Fruit fly (Drosophila melanogaster): ENCODE results near the gene Rox8.
A peak's percentile ranks its signal among the peaks of the same experiment; 100 is the strongest.

Gene Rox8

DNA sequence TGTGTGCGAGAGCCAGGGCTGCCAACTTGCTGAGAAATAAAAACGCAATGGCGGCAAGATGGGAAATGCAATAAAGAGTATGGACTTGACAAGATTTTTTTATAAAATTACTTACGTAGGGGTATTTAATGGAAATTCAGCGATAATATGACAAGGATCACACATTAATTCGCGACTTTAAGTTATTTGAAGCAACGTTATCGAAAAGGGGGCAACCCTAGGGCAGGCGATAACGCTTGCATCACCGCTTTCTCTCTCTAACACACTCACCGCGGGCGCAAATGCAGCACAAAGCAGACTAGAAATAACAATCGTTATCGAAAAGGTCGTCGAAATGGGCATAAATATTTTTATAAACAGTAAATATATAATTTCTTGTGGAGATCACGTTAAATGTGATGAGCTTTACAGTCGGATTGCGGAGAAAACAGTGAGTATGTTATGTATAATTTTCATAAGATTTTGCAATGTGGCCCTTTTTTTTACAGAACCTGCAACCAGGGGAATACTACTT lies at the start of gene Rox8:
TSS of gene Rox8 (minus strand) at position 268 of the 514 bp plus-strand sequence.
- peak; percentile 53 for TF ChIP-seq CG17801 (GFP tag; optimal IDR thresholded peaks at IDR 0.05; ENCODE audit: partially characterized antibody)

DNA sequence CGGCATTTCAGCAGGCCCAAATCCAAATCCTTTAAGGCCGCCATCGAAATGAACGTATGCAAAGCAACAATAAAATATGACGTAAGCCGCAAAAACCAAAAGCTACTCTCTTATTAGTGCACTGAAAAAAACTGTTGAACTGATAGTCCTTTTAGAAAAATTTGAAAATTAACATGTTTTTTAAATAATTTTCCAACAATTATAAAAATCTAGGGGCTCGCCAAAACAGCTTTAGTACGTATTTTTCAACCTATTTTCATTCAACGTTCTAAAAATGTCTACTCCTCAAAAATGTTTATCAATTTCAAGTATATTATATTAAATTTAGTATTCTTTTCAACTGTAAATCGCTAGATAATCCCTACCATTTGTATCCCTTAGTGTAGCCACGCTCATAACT lies 45.4 kb upstream of the Rox8 start:
- no peak for TF ChIP-seq CG17801 (GFP tag; optimal IDR thresholded peaks at IDR 0.05; ENCODE audit: partially characterized antibody)

DNA sequence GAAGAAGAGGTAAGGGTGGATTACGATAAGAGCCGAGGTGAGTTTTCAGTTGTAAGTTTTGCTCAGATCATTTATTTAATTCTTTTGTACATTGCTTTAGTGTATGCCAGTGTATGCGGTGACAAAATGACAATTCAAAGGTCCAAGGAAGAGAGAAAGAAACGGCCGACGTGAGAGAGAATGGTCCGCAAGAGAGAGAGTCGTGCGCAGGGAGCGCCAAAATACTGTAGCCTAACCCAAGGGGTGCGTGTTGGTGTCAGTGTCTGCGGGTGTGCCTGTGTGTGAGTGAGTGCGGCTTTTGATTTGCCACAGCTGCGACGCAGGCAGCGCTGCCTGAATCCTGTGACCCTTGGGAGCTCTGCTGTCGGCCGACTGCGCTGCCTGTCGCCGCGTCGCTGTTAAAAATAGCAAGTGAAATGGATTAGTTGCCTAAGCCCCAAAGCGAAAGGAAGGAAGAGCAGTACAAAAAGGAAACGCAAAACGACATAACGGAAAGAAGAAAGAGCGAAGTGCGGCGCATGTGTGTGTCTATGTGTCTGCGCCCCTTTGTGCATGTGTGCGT lies 44.6 kb upstream of the Rox8 start:
- no peak for TF ChIP-seq CG17801 (GFP tag; optimal IDR thresholded peaks at IDR 0.05; ENCODE audit: partially characterized antibody)

DNA sequence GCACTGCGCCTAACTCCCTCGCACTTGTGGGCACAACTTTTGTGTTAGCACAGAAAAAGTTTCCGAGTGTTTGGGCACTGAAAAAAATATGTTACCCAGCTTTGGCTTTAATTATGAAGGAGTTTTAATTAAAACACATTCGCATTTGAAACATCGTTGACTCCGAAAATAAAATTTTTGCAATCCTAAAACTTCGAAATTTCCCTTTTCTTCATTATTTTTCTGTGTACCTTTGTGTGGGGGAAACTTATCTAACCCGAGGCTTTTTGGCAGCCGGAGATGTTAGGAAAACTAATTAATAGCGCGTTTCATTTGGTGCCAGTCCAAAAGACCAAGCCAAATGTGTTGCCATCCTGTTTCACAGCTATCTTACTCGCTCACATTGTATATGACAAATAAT lies 43.6 kb upstream of the Rox8 start:
- no peak for TF ChIP-seq CG17801 (GFP tag; optimal IDR thresholded peaks at IDR 0.05; ENCODE audit: partially characterized antibody)

DNA sequence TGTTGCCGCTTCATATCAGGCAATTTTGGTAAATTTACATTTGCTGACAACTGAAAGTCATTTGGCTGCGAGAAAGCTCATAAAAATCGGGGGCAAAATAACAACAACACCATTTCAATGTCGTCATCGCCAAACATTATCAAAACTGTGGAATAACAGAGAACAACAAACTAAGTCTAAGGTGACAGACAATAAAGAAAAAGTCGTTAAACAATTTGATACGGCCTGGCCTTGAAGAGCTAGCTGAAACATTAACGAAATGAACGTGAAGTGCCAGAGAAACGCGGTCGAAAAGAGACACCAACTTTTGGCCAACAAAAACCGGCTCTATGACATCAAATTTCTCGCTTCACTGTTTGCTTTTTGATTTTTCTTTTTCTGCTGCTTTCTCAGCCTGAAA lies 42.1 kb upstream of the Rox8 start:
- no peak for TF ChIP-seq CG17801 (GFP tag; optimal IDR thresholded peaks at IDR 0.05; ENCODE audit: partially characterized antibody)

DNA sequence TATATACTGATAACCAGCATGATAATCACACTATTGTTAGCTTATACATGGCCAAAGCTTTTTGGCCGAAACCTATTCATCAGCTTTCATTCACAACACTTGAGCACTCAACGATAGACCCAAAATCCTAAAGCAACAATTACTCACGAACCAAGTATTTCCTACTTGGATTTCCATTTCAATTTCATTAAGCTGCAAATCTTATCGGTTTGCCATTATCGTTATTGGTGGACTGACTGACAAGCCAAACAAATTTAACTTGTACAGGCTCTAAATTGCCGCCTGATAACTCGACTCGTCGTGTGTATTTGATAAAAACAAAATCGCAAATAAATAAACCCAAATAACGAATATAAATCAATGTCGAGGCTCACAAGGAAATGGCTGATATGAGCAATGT lies 36.9 kb upstream of the Rox8 start:
- TF ChIP-seq CG17801 (GFP tag; optimal IDR thresholded peaks at IDR 0.05; ENCODE audit: partially characterized antibody), result no peak

DNA sequence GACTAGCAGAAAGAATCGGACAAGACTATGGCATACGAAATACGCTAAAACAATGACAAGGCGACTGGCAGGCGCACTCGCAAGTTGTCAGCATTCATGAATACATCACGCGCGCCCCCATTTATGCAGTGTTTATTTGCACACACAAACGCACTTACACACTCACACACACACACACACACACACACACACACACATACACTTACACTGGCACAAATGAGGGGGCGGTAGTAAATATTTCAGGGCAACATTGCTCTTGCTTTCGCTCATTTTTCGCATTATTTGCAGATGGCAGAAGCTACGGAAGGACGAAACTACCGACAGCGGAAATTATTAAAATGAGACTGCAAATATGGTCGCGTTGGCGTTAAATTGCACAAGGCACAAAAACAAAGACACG lies 31.5 kb upstream of the Rox8 start:
- no peak for TF ChIP-seq CG17801 (GFP tag; optimal IDR thresholded peaks at IDR 0.05; ENCODE audit: partially characterized antibody)

DNA sequence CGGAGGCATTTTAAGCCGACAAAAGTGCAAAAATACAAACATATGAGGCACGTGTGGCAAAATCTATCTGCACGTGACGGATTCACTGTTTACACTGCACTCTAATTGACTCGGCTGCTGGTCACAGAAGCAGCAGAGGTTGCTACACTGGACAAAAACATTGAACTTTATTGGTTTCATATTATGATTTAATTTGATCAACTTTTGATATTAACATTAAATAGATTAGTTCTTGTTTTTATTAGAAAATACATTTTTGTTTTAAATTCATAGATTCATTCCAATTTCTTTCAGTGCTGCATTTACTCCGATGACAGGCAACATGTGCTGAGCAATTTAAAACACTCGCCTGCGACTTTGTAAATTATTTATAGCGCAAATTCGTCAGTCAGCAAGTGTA lies 31.0 kb upstream of the Rox8 start:
- peak; percentile 60 for TF ChIP-seq CG17801 (GFP tag; optimal IDR thresholded peaks at IDR 0.05; ENCODE audit: partially characterized antibody)

DNA sequence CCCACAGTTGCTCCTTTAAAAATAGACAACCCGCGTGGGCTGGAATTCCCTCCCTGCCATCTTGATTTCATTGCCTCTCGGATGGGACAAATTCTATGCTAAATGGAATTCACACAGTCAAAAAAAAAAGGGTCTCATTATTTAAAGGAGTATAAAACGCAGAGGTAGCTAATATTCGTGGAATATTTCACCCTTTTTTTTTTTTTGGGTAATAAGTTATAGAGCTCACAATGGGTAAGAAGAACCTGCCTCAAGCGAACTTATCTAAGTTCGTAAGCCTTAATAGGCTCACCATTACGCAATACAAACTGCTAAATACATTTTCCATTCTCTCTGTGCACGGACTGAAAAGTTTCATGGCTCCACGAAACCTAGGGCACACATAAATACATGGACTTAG lies 25.6 kb upstream of the Rox8 start:
- TF ChIP-seq CG17801 (GFP tag; optimal IDR thresholded peaks at IDR 0.05; ENCODE audit: partially characterized antibody), result no peak

DNA sequence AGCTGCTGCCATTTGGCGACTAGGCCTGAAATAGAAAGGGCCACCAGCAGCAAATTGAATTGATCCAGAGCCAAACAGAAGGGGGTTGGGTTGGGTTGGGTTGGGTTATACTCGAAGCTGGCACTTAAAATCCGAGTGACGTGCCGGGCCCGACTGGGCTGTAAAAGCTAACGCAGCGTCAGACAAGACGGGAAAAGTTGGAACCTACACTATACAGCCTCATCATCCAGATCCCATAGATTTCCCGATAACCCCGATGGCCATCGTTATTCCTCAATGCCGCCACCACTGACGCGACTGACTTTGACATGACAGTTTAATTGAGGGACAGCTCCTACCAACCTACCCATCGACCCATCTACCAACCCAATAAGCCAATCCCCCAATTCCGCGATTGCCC lies 21.9 kb upstream of the Rox8 start:
- no peak for TF ChIP-seq CG17801 (GFP tag; optimal IDR thresholded peaks at IDR 0.05; ENCODE audit: partially characterized antibody)

DNA sequence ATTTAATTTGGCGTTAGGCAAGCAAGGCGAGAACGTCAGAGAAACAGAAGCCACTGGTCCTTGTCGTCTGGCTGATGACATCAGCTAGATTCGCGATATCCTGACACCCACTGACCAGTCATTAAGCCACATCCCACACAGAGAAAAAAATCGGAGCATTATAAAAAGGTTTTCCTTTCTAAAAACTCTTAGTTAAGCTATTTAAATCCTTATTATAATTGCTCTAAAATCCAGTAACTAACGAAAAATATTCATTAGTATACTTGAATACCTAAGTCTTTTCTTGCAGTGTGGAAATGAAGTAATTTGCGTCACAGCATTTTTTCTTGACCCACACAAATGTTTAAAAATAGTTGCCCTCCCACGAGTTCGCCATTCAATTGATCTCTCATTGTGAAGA lies 20.8 kb upstream of the Rox8 start:
- TF ChIP-seq CG17801 (GFP tag; optimal IDR thresholded peaks at IDR 0.05; ENCODE audit: partially characterized antibody), result no peak

DNA sequence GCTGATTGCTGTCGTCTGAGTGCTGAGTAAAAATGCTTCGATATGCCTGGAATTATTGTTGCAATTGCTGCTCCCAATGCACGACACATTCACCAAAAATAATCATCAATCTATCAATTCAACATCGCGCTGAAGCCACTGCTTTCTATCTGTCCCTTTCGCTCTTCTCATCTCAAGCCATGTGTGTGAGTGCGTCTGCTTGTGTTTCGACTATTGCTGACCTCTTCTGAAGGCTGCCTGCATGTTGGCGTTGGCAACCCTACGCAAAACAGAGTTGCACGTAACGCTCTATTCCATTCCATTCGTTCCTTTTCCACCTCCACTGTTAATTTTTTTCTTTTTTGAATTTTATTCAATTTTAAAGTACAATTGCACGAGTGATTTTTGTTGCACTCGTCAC lies 17.7 kb upstream of the Rox8 start:
- no peak for TF ChIP-seq CG17801 (GFP tag; optimal IDR thresholded peaks at IDR 0.05; ENCODE audit: partially characterized antibody)

DNA sequence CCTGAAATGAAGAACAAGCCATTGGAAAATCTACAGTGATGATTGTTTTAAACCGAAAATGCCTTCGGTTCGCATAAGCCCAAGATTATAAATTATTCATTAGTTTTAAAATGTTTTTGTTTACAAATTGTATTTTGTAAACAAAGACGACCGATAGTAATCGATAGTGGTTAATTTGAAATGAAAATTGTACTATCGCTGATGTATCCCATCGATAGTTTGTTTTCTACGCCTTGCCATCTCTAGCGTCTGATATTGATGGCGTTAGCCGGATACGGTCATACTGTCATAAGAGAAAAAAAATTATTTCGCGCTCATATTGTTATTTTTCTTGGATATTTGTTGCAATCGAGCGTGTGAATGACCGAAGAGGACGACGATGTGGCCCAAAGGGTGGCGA lies 10.0 kb upstream of the Rox8 start, which contains the start of gene SMC1:
TSS of gene SMC1 (plus strand) at position 247 of the 400 bp plus-strand sequence.
- peak; percentile 48 for TF ChIP-seq CG17801 (GFP tag; optimal IDR thresholded peaks at IDR 0.05; ENCODE audit: partially characterized antibody)

DNA sequence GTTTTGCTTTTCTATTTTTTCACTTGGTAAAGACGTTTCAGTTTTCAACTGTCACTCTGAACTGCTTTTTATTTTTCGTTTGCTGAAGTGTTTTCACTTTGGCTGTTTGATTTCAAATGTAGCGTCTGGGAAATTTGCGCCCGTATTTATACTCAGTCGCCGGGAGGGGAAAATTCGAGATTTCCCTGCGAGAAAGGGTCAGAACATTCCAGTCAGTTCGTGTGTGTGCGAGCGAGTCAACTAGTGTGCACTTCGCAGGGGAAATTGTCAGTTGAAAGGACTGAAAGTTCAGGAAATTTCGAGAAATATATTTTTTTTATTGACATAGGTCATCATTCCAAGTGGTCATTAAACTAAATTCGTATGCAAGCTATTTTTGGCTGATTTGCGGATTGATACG lies 9.1 kb upstream of the Rox8 start, which contains the start of gene Hsp68:
TSS of gene Hsp68 (minus strand) at position 123 of the 400 bp plus-strand sequence.
- TF ChIP-seq CG17801 (GFP tag; optimal IDR thresholded peaks at IDR 0.05; ENCODE audit: partially characterized antibody), result peak; percentile 46

DNA sequence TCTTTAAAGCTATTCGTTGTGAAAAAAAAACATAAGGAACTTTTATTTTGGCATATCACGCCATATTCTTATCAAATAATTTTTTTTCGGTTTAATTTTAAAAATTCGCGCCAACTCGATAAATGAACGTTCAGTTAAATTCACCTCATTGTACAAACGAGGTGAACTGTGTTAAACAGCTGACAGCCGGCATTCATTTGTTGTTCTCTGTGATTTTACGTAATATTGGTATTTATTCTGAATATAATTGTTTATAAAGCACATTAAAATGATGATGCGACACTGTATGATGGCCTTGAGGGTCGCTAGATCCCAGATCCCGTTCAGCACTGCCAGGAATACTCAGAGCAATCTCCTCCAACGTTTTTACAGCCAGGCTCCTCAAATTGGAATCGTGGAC lies 6.2 kb upstream of the Rox8 start, which contains the start of gene CG6000:
TSS of gene CG6000 (plus strand) at position 165 of the 400 bp plus-strand sequence.
- no peak for TF ChIP-seq CG17801 (GFP tag; optimal IDR thresholded peaks at IDR 0.05; ENCODE audit: partially characterized antibody)

DNA sequence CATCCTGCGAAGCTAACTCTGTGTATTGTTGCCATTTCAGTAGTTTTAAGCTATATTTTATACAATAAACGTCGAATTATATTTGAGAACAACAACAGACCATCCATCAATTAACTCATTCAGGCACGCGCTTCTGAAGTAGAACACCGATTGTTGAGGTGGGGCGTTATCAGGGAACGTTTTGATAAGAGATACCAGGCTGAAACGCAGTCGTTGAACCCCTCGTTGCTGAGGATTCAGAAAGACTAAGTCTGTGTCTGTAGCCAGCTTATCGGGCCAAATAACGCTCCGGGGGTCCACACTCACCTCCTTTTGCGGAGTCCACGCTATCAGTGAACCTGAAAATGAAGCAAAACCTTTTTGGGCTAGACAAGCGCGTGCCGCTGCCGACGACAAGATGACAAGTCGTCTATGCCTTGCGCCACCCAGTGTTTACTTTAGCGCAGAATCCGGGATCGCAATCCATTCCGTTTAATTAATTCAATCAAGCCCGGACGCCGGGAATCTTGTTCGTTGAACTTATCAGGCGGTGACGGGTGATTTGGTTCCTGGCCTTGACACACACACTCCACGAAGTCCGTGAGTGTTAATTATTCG lies 5.5 kb upstream of the Rox8 start:
- no peak for TF ChIP-seq CG17801 (GFP tag; optimal IDR thresholded peaks at IDR 0.05; ENCODE audit: partially characterized antibody)

Measured in ovary, adult (tissue).